Fruit fly (Drosophila melanogaster): ENCODE measurements around the gene Nsf2.

- TF ChIP-seq CG8478 (optimal IDR thresholded peaks at IDR 0.05) (no peak), CTCF (optimal IDR thresholded peaks at IDR 0.05) (no peak)
Observed at dm6 chr3R:13817480-13818305, 20.1 kb downstream of the Nsf2 start.
